Fruit fly (Drosophila melanogaster): ENCODE results near the gene cup.

The cup gene

DNA sequence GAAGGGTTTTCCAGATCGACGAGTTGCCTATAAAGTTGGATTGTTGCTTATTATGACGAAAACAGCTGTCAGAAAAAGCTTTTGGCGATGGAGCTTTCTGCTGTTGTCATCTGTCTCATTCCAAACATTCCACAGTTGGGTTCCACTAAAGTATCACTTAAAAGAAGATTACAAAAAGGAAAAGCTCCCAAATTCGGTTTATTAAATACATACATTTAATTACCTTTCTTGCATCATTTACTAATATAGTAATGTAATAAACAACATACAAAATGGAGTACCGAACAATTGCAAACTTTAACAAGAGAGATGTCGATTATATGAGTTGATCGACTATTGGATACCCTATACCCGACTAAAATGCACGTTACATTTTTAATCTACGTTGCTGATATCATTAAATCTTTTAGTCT, 7.2 kb upstream of the cup start, which contains the start of gene CG31633:
TSS of gene CG31633 (minus strand) at position 58 of the 413 bp plus-strand sequence.
- TF ChIP-seq h (optimal IDR thresholded peaks at IDR 0.05): no peak
- no peak for TF ChIP-seq psq (optimal IDR thresholded peaks at IDR 0.05)
- no peak for TF ChIP-seq ttk (optimal IDR thresholded peaks at IDR 0.05)

DNA sequence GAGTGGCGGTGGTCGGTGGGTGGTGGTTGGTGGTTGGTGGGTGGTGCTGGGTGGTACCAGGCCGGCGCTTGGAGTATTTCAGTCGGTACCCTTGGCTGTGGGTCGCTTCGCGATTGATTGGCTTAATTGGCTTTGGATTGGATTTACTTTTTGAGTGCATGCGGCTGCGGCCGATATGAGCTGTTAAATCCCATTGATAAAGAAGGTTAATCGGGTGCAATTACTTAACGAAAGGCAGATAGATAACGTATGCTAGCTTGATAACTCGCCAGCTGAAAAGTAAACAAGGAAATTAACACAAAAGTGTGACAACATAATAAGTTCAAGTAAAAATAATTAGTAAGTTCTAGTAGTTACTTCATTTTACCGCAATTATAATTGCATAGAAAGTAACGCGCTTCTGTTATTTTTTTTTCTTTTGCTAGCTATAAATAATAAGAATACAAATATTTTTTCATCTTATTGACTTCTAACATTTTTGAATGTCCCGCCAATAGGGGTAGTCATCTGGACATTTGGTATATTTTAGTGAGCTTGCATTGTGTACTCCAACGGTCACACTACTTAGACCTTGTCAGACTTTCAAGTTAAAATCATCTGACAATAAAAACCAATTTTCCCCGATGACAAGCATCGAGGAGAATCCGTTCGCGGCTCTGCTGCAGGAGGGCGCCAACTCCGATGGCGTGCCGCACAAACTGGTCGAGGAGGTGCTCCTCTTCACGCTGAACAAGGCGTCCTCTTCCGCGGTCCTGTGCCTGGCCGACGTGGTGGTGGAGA, 5.3 kb upstream of the cup start, which contains the start of the genes CG31636 and Ube4A:
TSS of gene CG31636 (minus strand) at position 184 of the 780 bp plus-strand sequence.
TSS of gene Ube4A (plus strand) at position 549 of the 780 bp plus-strand sequence.
- TF ChIP-seq ttk (optimal IDR thresholded peaks at IDR 0.05): no peak
- TF ChIP-seq psq (optimal IDR thresholded peaks at IDR 0.05): no peak
- no peak for TF ChIP-seq insv (optimal IDR thresholded peaks at IDR 0.05)
- no peak for TF ChIP-seq h (optimal IDR thresholded peaks at IDR 0.05)
- no peak for TF ChIP-seq Myc (optimal IDR thresholded peaks at IDR 0.05)
- no peak for TF ChIP-seq Sin3A (optimal IDR thresholded peaks at IDR 0.05)

DNA sequence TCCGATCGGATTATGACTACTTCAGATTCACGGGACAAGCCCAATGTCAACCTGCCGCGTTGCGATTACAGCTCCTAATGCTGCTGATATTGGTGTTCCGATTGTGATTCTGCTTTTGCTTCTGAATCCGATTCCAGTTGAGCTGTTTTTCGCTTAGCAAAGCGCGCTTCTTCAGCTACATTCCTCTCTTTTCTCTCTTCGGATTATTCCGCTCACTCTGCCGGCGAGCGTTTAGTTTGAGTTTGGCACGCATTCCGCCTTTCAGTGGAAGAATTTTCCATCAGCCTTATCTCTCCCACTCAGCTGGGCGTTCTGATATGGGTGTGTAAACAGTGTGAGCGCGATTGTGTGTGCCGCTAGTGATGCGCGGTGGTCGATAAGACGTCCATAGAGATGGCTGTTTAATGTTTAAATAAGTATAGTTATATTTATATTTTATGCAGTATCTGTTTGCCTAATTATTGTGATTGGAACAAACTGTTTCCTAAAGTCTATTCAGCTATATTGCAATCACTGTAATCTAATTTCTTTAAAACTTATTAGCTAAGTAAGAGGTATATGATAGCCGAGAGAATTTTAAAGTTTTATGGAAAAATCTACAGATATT, 4.4 kb downstream of the cup start, which contains the start of gene Galt:
TSS of gene Galt (minus strand) at position 315 of the 607 bp plus-strand sequence.
- TF ChIP-seq insv (optimal IDR thresholded peaks at IDR 0.05) (no peak), h (optimal IDR thresholded peaks at IDR 0.05) (no peak), ttk (optimal IDR thresholded peaks at IDR 0.05) (no peak), Myc (optimal IDR thresholded peaks at IDR 0.05) (no peak), psq (optimal IDR thresholded peaks at IDR 0.05) (no peak), Sin3A (optimal IDR thresholded peaks at IDR 0.05) (no peak)

DNA sequence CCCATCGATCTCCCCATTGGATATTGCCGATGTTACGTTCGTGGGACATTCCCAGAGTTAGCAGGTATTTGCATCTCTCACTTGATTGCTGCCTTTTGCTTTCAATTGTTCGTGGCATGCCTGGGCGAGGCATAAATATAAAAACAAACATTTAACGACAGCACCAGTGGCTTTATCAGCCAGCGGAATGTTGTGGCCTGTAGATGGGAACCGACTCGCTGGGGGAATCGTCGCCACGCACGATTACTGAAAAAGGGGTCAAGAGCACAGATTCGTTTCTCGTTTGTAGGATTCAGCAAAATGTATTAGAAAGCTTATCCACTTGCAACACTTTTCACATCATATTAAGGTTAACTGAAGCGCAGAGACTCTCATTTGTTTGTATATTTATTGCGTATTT, 7.9 kb downstream of the cup start:
- TF ChIP-seq Sin3A (optimal IDR thresholded peaks at IDR 0.05): no peak
- TF ChIP-seq psq (optimal IDR thresholded peaks at IDR 0.05): no peak
- no peak for TF ChIP-seq ttk (optimal IDR thresholded peaks at IDR 0.05)
- no peak for TF ChIP-seq h (optimal IDR thresholded peaks at IDR 0.05)
- no peak for TF ChIP-seq Myc (optimal IDR thresholded peaks at IDR 0.05)
- no peak for TF ChIP-seq insv (optimal IDR thresholded peaks at IDR 0.05)

DNA sequence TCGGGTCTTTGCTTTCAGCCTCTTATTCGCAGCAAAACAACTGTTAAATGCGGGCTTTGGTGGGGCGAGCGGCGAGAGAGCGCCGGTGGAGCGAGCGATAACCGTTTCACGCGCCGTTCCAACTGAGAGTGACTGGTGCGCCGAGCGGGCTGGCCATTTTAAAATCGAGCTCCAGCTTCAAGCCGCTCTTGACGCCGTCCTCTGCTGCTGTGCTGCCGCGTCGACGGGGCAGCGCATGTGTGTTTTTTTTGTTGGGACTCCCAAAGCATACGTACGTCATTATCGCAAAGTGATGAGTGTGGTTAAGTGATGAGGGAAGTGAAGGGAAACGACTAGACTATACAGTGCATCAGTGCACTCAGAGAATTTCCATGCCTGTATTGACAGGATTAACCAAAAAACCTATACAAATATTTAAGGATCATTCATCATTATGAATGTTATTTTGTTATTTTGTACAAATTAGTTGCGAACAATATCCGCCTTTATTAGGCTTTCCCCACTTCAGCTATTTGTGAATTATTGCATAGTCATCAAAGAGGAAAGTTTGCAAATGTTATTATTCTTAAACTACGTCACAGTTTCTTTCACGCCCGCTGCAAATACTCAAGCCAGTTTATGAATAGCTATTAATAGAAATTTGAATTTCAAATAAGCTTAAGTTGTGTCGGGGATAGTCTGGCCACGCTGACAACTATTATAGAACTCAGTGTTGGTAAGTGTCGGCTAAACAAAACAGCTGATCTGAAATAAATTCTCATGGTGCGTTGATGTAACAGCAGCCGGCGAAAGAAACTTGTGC, 9.9 kb downstream of the cup start, which contains the start of gene Spn27A:
TSS of gene Spn27A (minus strand) at position 137 of the 802 bp plus-strand sequence.
- TF ChIP-seq h (optimal IDR thresholded peaks at IDR 0.05): no peak
- TF ChIP-seq Myc (optimal IDR thresholded peaks at IDR 0.05): no peak
- TF ChIP-seq insv (optimal IDR thresholded peaks at IDR 0.05): no peak
- TF ChIP-seq ttk (optimal IDR thresholded peaks at IDR 0.05): no peak
- no peak for TF ChIP-seq psq (optimal IDR thresholded peaks at IDR 0.05)
- TF ChIP-seq Sin3A (optimal IDR thresholded peaks at IDR 0.05): no peak

DNA sequence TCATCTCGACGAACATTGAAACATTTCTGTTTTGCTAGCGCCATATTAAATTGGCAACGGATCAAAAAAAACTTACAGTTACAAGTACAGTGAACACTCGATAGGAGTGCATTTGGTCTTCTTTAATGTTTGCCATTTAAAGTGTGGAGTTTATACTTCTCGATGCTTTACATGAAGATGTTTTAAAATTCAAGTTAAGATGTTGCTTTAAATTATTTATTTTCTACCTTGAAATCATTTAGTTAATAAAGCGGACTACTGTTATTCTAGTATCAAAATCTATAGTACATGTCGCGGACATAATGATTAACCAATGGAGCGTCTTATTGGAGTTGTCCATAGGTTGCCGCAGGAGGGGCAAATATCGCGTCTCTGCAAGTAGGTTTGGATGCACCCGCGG, 13.1 kb downstream of the cup start, which contains the start of gene cort:
TSS of gene cort (minus strand) at position 101 of the 400 bp plus-strand sequence.
- no peak for TF ChIP-seq h (optimal IDR thresholded peaks at IDR 0.05)
- TF ChIP-seq psq (optimal IDR thresholded peaks at IDR 0.05): no peak
- no peak for TF ChIP-seq Sin3A (optimal IDR thresholded peaks at IDR 0.05)

DNA sequence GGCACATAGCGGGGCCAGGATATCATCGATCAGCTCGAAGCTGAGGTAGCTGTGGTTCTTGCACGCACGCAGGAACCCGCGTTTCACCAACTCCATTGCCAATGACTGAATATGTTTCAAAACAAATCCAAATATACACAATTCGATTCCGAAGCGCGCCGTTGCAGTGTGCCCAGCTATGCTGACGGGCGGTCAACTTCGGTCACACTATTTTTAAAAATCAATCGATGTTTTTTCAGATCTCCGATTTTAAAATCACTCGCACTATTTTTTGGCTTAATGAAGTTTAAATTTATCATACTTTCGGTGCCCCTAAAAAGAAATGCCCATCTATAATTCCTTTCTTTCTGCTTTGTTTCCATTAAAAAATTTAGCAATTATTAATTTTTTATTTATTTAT, 14.0 kb downstream of the cup start, which contains the start of gene Nse1:
TSS of gene Nse1 (minus strand) at position 173 of the 400 bp plus-strand sequence.
- TF ChIP-seq Myc (optimal IDR thresholded peaks at IDR 0.05): no peak
- no peak for TF ChIP-seq psq (optimal IDR thresholded peaks at IDR 0.05)
- TF ChIP-seq ttk (optimal IDR thresholded peaks at IDR 0.05): no peak
- no peak for TF ChIP-seq h (optimal IDR thresholded peaks at IDR 0.05)
- no peak for TF ChIP-seq insv (optimal IDR thresholded peaks at IDR 0.05)
- TF ChIP-seq Sin3A (optimal IDR thresholded peaks at IDR 0.05): no peak

DNA sequence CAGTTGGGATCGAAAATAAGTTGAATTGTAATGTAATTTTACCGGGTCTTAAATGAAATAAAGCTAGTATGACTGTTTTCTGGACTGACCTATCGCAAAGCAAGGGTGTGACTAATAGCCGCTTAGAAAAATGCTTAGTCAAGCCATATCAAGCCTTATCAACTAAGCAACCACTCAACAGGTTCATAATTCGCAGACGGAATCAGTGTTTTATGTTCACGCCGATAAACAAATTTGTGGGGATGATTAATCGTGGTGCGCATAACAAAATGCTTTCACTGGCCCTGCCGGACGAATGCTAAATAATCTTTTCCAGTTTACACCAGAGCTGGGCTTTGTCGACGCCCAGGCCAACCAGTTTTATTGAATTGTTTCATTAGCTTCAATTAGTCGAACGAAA, 19.4 kb downstream of the cup start:
- TF ChIP-seq Myc (optimal IDR thresholded peaks at IDR 0.05): no peak
- no peak for TF ChIP-seq insv (optimal IDR thresholded peaks at IDR 0.05)
- no peak for TF ChIP-seq Sin3A (optimal IDR thresholded peaks at IDR 0.05)
- no peak for TF ChIP-seq ttk (optimal IDR thresholded peaks at IDR 0.05)
- TF ChIP-seq h (optimal IDR thresholded peaks at IDR 0.05): no peak
- no peak for TF ChIP-seq psq (optimal IDR thresholded peaks at IDR 0.05)

DNA sequence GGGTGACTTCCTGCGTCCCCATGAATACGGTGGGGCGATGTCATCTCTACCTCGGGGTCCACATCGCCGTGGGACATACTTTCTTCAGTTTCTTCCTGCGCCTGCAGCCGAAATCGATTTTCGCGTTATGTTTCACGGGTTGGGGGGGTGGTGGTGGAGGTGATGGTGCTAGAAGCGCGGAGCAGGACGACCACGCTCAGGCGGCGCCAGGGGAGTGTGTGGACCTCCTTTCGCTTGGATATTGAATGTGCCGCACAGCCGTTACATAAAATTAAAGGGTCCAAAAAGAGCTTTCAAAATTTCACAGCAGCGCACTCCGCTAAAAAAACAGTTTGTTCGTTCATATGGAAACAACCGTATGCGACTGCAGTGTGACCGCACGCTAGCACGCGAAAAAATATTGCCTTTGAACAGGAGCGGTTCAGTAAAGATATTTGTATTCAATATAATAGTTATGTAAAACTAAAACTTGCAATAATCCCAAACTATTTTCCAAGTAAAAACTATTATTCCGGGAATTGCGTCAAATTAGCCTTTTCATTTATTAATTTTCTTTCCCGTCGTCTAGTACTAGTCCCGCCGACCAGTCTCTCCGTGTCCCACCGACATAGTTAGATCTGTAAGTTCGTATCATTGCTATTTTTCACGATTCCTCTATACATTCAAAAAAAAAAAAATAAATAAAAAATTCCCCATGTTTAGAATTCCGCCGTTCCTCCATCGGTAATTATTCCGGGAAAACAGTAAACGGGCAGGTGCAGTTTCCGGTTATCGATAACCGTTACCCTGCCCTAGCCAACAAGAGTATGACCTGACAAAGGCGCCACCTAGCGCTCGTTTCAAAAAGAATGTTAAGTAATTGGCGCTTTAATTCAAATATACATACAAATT, 20.8 kb downstream of the cup start, which contains the start of gene Nhe3:
TSS of gene Nhe3 (minus strand) at position 373 of the 891 bp plus-strand sequence.
- TF ChIP-seq insv (optimal IDR thresholded peaks at IDR 0.05) (no peak), ttk (optimal IDR thresholded peaks at IDR 0.05) (no peak), Myc (optimal IDR thresholded peaks at IDR 0.05) (no peak), psq (optimal IDR thresholded peaks at IDR 0.05) (no peak), h (optimal IDR thresholded peaks at IDR 0.05) (no peak), Sin3A (optimal IDR thresholded peaks at IDR 0.05) (no peak)

DNA sequence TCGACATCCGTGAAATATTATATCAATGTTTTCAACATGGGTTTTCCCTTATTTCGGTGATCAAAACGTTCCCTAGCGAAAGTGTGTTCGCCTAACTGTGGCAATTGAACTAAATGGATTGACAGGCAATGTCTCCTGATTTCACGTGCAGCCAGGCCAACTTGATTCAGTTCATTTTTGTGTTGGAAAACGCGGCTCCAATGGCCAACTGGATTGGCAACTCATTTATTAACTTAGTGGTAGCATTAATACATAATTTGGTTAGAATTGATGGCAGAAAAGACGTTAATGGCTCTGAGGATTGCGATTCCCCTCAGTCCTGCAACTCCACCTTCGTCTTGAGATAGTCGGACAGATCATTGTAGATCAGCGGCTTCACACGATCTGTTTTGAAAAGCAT, 23.1 kb downstream of the cup start, which contains the start of gene CG11327:
TSS of gene CG11327 (minus strand) at position 101 of the 400 bp plus-strand sequence.
- no peak for TF ChIP-seq psq (optimal IDR thresholded peaks at IDR 0.05)
- no peak for TF ChIP-seq ttk (optimal IDR thresholded peaks at IDR 0.05)
- no peak for TF ChIP-seq Myc (optimal IDR thresholded peaks at IDR 0.05)
- TF ChIP-seq h (optimal IDR thresholded peaks at IDR 0.05): no peak
- TF ChIP-seq insv (optimal IDR thresholded peaks at IDR 0.05): no peak
- no peak for TF ChIP-seq Sin3A (optimal IDR thresholded peaks at IDR 0.05)

DNA sequence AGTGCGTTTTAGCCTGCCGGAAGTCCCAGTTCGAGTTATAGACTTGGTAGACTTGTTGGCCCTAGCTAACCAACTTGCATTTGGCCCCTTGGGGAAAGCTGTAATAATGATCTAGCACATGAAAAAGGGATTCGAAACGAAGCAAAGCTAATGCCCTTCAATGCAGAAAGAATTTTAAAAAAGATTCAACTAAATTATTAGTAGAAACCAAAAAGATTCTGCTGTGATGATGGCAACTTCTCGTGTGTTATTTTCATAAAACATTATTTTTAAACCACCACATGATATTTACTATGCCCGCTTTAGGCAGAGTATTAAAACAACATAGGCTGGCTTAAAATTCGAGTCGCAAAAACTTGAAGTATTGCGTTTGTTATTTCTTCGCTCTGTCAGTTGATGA, 28.6 kb downstream of the cup start:
- TF ChIP-seq insv (optimal IDR thresholded peaks at IDR 0.05) (no peak), h (optimal IDR thresholded peaks at IDR 0.05) (no peak), psq (optimal IDR thresholded peaks at IDR 0.05) (no peak)
